Worm (Caenorhabditis elegans) whole organism, L2 larva: ENCODE measurements around the gene F32H5.1.

Experiments used
- F13H6.1 ChIP-seq: sonication (generic microtip); optimal IDR thresholded peaks from 2 replicates; lab custom pipeline; 2016; ENCODE audit warnings: missing genetic modification characterization, missing compliant biosample characterization
- R02D3.7 ChIP-seq: fragments of 150-350 bp; optimal IDR thresholded peaks from 2 replicates; lab custom pipeline; 2014; ENCODE audit warnings: missing biosample characterization, missing genetic modification characterization
- Y55F3AM.14 ChIP-seq: fragments of 200-800 bp; sonication (Bioruptor generic); optimal IDR thresholded peaks from 2 replicates; lab custom pipeline; 2018; ENCODE audit warnings: mild to moderate bottlenecking, missing genetic modification characterization, missing compliant biosample characterization
- ZK546.5 ChIP-seq: sonication (generic microtip); optimal IDR thresholded peaks from 2 replicates; lab custom pipeline; 2017; ENCODE audit warnings: missing biosample characterization, missing genetic modification characterization
- alr-1 ChIP-seq: fragments of 150-350 bp; optimal IDR thresholded peaks from 2 replicates; lab custom pipeline; 2014; ENCODE audit warnings: missing biosample characterization, missing genetic modification characterization
- aly-2 ChIP-seq: fragments of 150-350 bp; optimal IDR thresholded peaks from 2 replicates; lab custom pipeline; 2014; ENCODE audit warnings: missing biosample characterization, missing genetic modification characterization
- ama-1 ChIP-seq: fragments of 150-350 bp; optimal IDR thresholded peaks from 2 replicates; lab custom pipeline; 2018; ENCODE audit warnings: inconsistent platforms
- blmp-1 ChIP-seq: sonication (generic microtip); optimal IDR thresholded peaks from 2 replicates; lab custom pipeline; 2017; ENCODE audit warnings: missing genetic modification characterization, mild to moderate bottlenecking, missing compliant biosample characterization, antibody characterized with exemption, moderate library complexity; ENCODE audit not compliant: insufficient read depth
- ceh-16 ChIP-seq: fragments of 150-350 bp; optimal IDR thresholded peaks from 2 replicates; lab custom pipeline; 2014; ENCODE audit warnings: missing biosample characterization, missing genetic modification characterization
- ceh-82 ChIP-seq: fragments of 150-350 bp; optimal IDR thresholded peaks from 2 replicates; lab custom pipeline; 2014; ENCODE audit warnings: missing biosample characterization, missing genetic modification characterization
- crh-2 ChIP-seq: sonication (generic microtip); optimal IDR thresholded peaks from 2 replicates; lab custom pipeline; 2017; ENCODE audit warnings: missing biosample characterization, missing genetic modification characterization
- dmd-4 ChIP-seq: sonication (generic microtip); optimal IDR thresholded peaks from 2 replicates; lab custom pipeline; 2017; ENCODE audit warnings: missing biosample characterization, missing genetic modification characterization
- egl-27 ChIP-seq: sonication (generic microtip); optimal IDR thresholded peaks from 3 replicates; lab custom pipeline; 2017; ENCODE audit warnings: missing biosample characterization, missing genetic modification reagents, missing genetic modification characterization
- elt-1 ChIP-seq: fragments of 150-350 bp; optimal IDR thresholded peaks from 2 replicates; lab custom pipeline; 2014; ENCODE audit warnings: missing biosample characterization, missing genetic modification characterization
- elt-3 ChIP-seq: sonication (generic microtip); optimal IDR thresholded peaks from 2 replicates; lab custom pipeline; 2017; ENCODE audit warnings: missing biosample characterization, missing genetic modification characterization
- fos-1 ChIP-seq: fragments of 150-350 bp; optimal IDR thresholded peaks from 2 replicates; lab custom pipeline; 2014; ENCODE audit warnings: missing biosample characterization, missing genetic modification characterization
- gmeb-1 ChIP-seq: fragments of 150-350 bp; optimal IDR thresholded peaks from 2 replicates; lab custom pipeline; 2014; ENCODE audit warnings: missing biosample characterization, missing genetic modification characterization
- lin-13 ChIP-seq: fragments of 150-350 bp; optimal IDR thresholded peaks from 2 replicates; lab custom pipeline; 2014; ENCODE audit warnings: missing biosample characterization, missing genetic modification reagents, missing genetic modification characterization
- lin-39 ChIP-seq: fragments of 150-350 bp; optimal IDR thresholded peaks from 2 replicates; lab custom pipeline; 2014; ENCODE audit warnings: missing biosample characterization, missing genetic modification reagents, missing genetic modification characterization
- lsy-2 ChIP-seq, 2 experiments: fragments of 150-350 bp in 1 of 2; sonication (generic microtip) in 1 of 2; optimal IDR thresholded peaks; 2 replicates each; lab custom pipeline; 2014 to 2017; ENCODE audit warnings: missing biosample characterization in 2 of 2, missing genetic modification characterization in 2 of 2
- mbf-1 ChIP-seq: sonication (generic microtip); optimal IDR thresholded peaks from 2 replicates; lab custom pipeline; 2017; ENCODE audit warnings: missing biosample characterization, missing genetic modification characterization
- mdl-1 ChIP-seq, 2 experiments: fragments of 150-350 bp in 1 of 2; sonication (generic microtip) in 1 of 2; optimal IDR thresholded peaks; 2 replicates each; lab custom pipeline; 2017; ENCODE audit warnings: missing biosample characterization in 2 of 2, missing genetic modification characterization in 2 of 2
- nhr-10 ChIP-seq: sonication (generic microtip); optimal IDR thresholded peaks from 2 replicates; lab custom pipeline; 2017; ENCODE audit warnings: missing biosample characterization, missing genetic modification characterization
- nhr-11 ChIP-seq: fragments of 150-350 bp; optimal IDR thresholded peaks from 2 replicates; lab custom pipeline; 2014; ENCODE audit warnings: missing biosample characterization, missing genetic modification characterization
- nhr-12 ChIP-seq: fragments of 150-350 bp; optimal IDR thresholded peaks from 2 replicates; lab custom pipeline; 2014; ENCODE audit warnings: missing biosample characterization, missing genetic modification characterization
- nhr-129 ChIP-seq: fragments of 150-350 bp; optimal IDR thresholded peaks from 2 replicates; lab custom pipeline; 2014; ENCODE audit warnings: missing biosample characterization, missing genetic modification characterization
- nhr-21 ChIP-seq: fragments of 150-350 bp; optimal IDR thresholded peaks from 2 replicates; lab custom pipeline; 2014; ENCODE audit warnings: missing biosample characterization, missing genetic modification characterization
- nhr-23 ChIP-seq: fragments of 150-350 bp; optimal IDR thresholded peaks from 2 replicates; lab custom pipeline; 2014; ENCODE audit warnings: missing biosample characterization, missing genetic modification reagents, missing genetic modification characterization
- nhr-237 ChIP-seq: fragments of 150-350 bp; optimal IDR thresholded peaks from 2 replicates; lab custom pipeline; 2014; ENCODE audit warnings: missing biosample characterization, missing genetic modification characterization
- nhr-25 ChIP-seq: fragments of 150-350 bp; sonication (generic microtip); optimal IDR thresholded peaks from 3 replicates; lab custom pipeline; 2014; ENCODE audit warnings: missing biosample characterization, missing genetic modification characterization
- nhr-6 ChIP-seq: fragments of 150-350 bp; optimal IDR thresholded peaks from 2 replicates; lab custom pipeline; 2014; ENCODE audit warnings: missing biosample characterization, missing genetic modification characterization
- nhr-77 ChIP-seq: fragments of 150-350 bp; optimal IDR thresholded peaks from 2 replicates; lab custom pipeline; 2014; ENCODE audit warnings: missing biosample characterization, missing genetic modification characterization
- sem-4 ChIP-seq: fragments of 150-350 bp; optimal IDR thresholded peaks from 2 replicates; lab custom pipeline; 2014; ENCODE audit warnings: missing biosample characterization, missing genetic modification reagents, missing genetic modification characterization
- skn-1 ChIP-seq: sonication (generic microtip); optimal IDR thresholded peaks from 2 replicates; lab custom pipeline; 2017; ENCODE audit warnings: missing biosample characterization, missing genetic modification characterization
- sma-3 ChIP-seq: sonication (generic microtip); optimal IDR thresholded peaks from 2 replicates; lab custom pipeline; 2016; ENCODE audit warnings: missing genetic modification reagents, missing genetic modification characterization, missing compliant biosample characterization
- sma-9 ChIP-seq, 2 experiments: fragments of 150-350 bp in 1 of 2; sonication (generic microtip) in 1 of 2; optimal IDR thresholded peaks; 2 replicates each; lab custom pipeline; 2014 to 2016; ENCODE audit warnings: missing genetic modification characterization in 2 of 2, mild to moderate bottlenecking in 1 of 2, missing biosample characterization in 1 of 2, missing compliant biosample characterization in 1 of 2, missing genetic modification reagents in 1 of 2, moderate library complexity in 1 of 2
- snpc-4 ChIP-seq: fragments of 150-350 bp; optimal IDR thresholded peaks from 2 replicates; lab custom pipeline; 2014; ENCODE audit warnings: missing biosample characterization, missing genetic modification characterization
- unc-55 ChIP-seq: fragments of 150-350 bp; sonication (generic microtip); optimal IDR thresholded peaks from 3 replicates; lab custom pipeline; 2014; ENCODE audit warnings: missing biosample characterization, missing genetic modification reagents, missing genetic modification characterization
- unc-62 ChIP-seq: fragments of 150-350 bp; optimal IDR thresholded peaks from 2 replicates; lab custom pipeline; 2014; ENCODE audit warnings: missing biosample characterization, missing genetic modification reagents, missing genetic modification characterization
- zag-1 ChIP-seq: fragments of 150-350 bp; optimal IDR thresholded peaks from 2 replicates; lab custom pipeline; 2014; ENCODE audit warnings: missing biosample characterization, missing genetic modification characterization
- ztf-1 ChIP-seq: fragments of 200-800 bp; sonication (Bioruptor generic); conservative IDR thresholded peaks from 2 replicates; pipeline ENCODE4 v1.3.6; 2022; ENCODE audit warnings: missing genetic modification characterization, missing compliant biosample characterization
- ztf-11 ChIP-seq: sonication (generic microtip); optimal IDR thresholded peaks from 2 replicates; lab custom pipeline; 2017; ENCODE audit warnings: missing biosample characterization, missing genetic modification characterization
- ztf-4 ChIP-seq: fragments of 150-350 bp; optimal IDR thresholded peaks from 2 replicates; lab custom pipeline; 2014; ENCODE audit warnings: missing biosample characterization, missing genetic modification characterization

The F32H5.1 gene

DNA sequence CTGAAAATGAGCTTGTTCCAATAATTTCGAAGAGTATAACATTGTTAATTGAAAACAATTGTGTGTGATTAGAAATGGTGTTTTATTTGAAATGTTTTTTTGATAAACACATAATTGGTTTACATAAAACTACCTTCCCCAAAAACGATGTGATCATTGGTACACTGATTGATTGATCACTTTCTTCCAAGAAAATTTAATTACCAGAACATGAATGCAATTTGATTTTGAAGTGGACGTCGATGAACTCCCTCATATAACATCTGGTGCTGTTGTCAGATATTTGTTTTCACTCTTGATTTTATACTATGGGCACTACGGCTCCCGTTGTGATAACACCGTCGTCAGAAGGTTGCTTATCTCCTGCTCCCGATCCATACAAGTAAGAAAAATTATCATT lies 37.2 kb downstream of the F32H5.1 start, which contains the start of gene srh-15:
srh-15 (plus strand) TSS at position 301 of the 400 bp plus-strand sequence.
- TF ChIP-seq R02D3.7 (tag; lab: Kevin White, UChicago) (no peak), elt-3 (tag; lab: Kevin White, UChicago) (no peak), nhr-10 (tag; lab: Kevin White, UChicago) (no peak), Y55F3AM.14 (GFP tag; lab: Kevin White, UChicago) (no peak), nhr-237 (tag; lab: Kevin White, UChicago) (no peak), nhr-12 (tag; lab: Kevin White, UChicago) (no peak), mbf-1 (no peak), ceh-82 (tag; lab: Kevin White, UChicago) (no peak), lin-39 (no peak), ama-1 (lab: Kevin White, UChicago) (no peak), elt-1 (no peak), dmd-4 (tag; lab: Kevin White, UChicago) (no peak), nhr-23 (tag; lab: Kevin White, UChicago) (no peak), fos-1 (tag; lab: Kevin White, UChicago) (no peak), nhr-77 (tag; lab: Kevin White, UChicago) (no peak), zag-1 (tag; lab: Kevin White, UChicago) (no peak), ztf-1 (GFP tag; lab: Robert Waterston, UW) (no peak), snpc-4 (tag; lab: Kevin White, UChicago) (no peak), skn-1 (no peak)
- TF ChIP-seq, all 48 proteins: peak for 0

DNA sequence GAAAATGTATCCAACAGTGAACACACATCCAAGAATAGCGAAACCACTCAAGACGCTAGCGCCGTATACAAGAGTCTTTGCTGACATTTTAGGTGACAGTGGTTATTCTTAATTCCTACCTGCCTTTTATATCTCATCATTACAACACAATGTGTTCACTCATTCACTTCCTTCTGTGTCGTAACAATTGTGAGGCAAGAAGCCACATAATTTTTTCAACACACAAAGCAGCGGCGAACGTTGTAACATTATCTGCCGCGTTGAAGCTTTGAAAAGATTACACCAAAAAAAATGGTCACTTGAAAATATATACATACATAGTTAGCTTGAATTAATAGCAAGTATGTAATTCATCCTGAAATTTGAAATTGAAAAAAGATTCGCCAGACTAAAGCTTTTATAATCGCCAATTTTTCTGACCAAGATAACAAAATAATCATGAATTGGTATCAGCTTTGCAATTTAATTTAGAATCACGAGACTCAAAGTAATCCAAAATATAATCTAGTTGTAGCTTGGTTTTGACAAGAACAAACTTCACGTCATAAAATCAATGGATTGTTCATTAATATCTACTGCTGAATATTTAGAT lies 39.8 kb downstream of the F32H5.1 start, which contains the start of the genes col-161 and srh-18:
col-161 (minus strand) TSS at position 101 of the 592 bp plus-strand sequence.
srh-18 (plus strand) TSS at position 542 of the 592 bp plus-strand sequence.
- TF ChIP-seq nhr-237 (tag; lab: Kevin White, UChicago) (no peak), mdl-1 (tag; optimal IDR thresholded peaks at IDR 0.05; lab: Kevin White, UChicago) (no peak), lsy-2 (tag; optimal IDR thresholded peaks at IDR 0.05; lab: Kevin White, UChicago) (no peak), R02D3.7 (tag; lab: Kevin White, UChicago) (no peak), sem-4 (tag; lab: Kevin White, UChicago) (no peak), sma-3 (GFP tag; lab: Kevin White, UChicago) (no peak), unc-62 (no peak), sma-9 (GFP tag; optimal IDR thresholded peaks at IDR 0.05; lab: Kevin White, UChicago) (no peak), sma-9 (tag; optimal IDR thresholded peaks at IDR 0.05; lab: Kevin White, UChicago) (no peak), nhr-10 (tag; lab: Kevin White, UChicago) (no peak), dmd-4 (tag; lab: Kevin White, UChicago) (no peak), nhr-129 (tag; lab: Kevin White, UChicago) (no peak), snpc-4 (tag; lab: Kevin White, UChicago) (no peak)
- TF ChIP-seq, all 48 proteins: peak for 0

DNA sequence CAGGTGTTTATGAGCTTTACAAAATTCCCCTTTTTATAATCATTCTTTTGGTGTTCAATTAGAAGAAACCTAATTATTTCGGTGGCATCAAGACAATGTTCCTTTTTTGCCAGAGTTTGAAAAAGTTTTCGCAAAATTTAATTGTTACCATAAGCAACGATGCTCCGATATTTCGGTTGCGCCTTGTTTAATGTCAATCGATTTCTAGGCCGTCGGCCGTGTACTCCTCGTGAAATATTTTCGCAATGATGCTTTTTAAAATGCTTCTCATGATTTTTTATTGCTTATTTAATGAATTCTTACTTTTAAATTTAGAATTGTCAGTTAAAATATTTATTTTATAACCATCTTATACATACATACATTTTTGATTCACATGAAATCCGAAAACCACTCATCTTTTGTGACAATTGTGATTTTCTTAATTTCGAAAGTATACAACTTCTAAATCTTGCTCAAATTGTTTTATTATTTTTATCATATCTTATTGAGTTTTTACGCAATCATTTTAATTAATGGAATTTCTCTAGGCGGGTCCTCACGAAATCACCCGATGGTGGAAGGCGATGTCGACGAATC lies 44.7 kb downstream of the F32H5.1 start, which contains the start of gene C50B6.3:
C50B6.3 (plus strand) TSS at position 529 of the 579 bp plus-strand sequence.
- no peak for TF ChIP-seq elt-1
- peak; percentile 76 for TF ChIP-seq crh-2 (tag; lab: Kevin White, UChicago)
- TF ChIP-seq elt-3 (tag; lab: Kevin White, UChicago), result no peak
- TF ChIP-seq ama-1 (lab: Kevin White, UChicago), result no peak
- no peak for TF ChIP-seq ztf-1 (GFP tag; lab: Robert Waterston, UW)
- peak; percentile 77 for TF ChIP-seq snpc-4 (tag; lab: Kevin White, UChicago)
- peak; percentile 80 for TF ChIP-seq F13H6.1 (tag; lab: Kevin White, UChicago)
- peak; percentile 37 for TF ChIP-seq blmp-1
- no peak for TF ChIP-seq skn-1
- peak; percentile 58 for TF ChIP-seq nhr-21
- no peak for TF ChIP-seq nhr-23 (tag; lab: Kevin White, UChicago)
- TF ChIP-seq nhr-12 (tag; lab: Kevin White, UChicago), result no peak
- TF ChIP-seq alr-1 (tag; lab: Kevin White, UChicago), result no peak
- no peak for TF ChIP-seq nhr-77 (tag; lab: Kevin White, UChicago)
- no peak for TF ChIP-seq nhr-11
- no peak for TF ChIP-seq unc-62
- no peak for TF ChIP-seq nhr-129 (tag; lab: Kevin White, UChicago)
- TF ChIP-seq Y55F3AM.14 (GFP tag; lab: Kevin White, UChicago), result no peak
- TF ChIP-seq ceh-82 (tag; lab: Kevin White, UChicago), result no peak
- no peak for TF ChIP-seq nhr-10 (tag; lab: Kevin White, UChicago)
- peak; percentile 65 for TF ChIP-seq ceh-16 (tag; lab: Kevin White, UChicago)
- TF ChIP-seq nhr-6 (tag; lab: Kevin White, UChicago), result no peak
- TF ChIP-seq ztf-11 (tag; lab: Kevin White, UChicago), result no peak
- peak; percentile 47 for TF ChIP-seq ztf-4 (tag; lab: Kevin White, UChicago)
- TF ChIP-seq sem-4 (tag; lab: Kevin White, UChicago), result peak; percentile 79
- TF ChIP-seq mdl-1 (tag; optimal IDR thresholded peaks at IDR 0.05; lab: Kevin White, UChicago), result no peak
- no peak for TF ChIP-seq zag-1 (tag; lab: Kevin White, UChicago)
- no peak for TF ChIP-seq mbf-1
- TF ChIP-seq unc-55 (GFP tag; lab: Kevin White, UChicago), result no peak
- TF ChIP-seq aly-2 (tag; lab: Kevin White, UChicago), result no peak
- TF ChIP-seq egl-27, result peak; percentile 21
- peak; percentile 80 to 92 for TF ChIP-seq lsy-2 (tag; optimal IDR thresholded peaks at IDR 0.05; lab: Kevin White, UChicago)
- peak; percentile 97 for TF ChIP-seq sma-9 (GFP tag; optimal IDR thresholded peaks at IDR 0.05; lab: Kevin White, UChicago)
- no peak for TF ChIP-seq sma-9 (tag; optimal IDR thresholded peaks at IDR 0.05; lab: Kevin White, UChicago)
- peak; percentile 53 for TF ChIP-seq fos-1 (tag; lab: Kevin White, UChicago)
- peak; percentile 85 for TF ChIP-seq gmeb-1 (tag; lab: Kevin White, UChicago)
- peak; percentile 73 for TF ChIP-seq lin-13 (GFP tag; lab: Kevin White, UChicago)
- TF ChIP-seq ZK546.5 (tag; lab: Kevin White, UChicago), result no peak
- TF ChIP-seq nhr-25 (tag; lab: Kevin White, UChicago), result no peak
